Fruit fly (Drosophila melanogaster): ENCODE results near the gene wake.

- TF ChIP-seq ttk (optimal IDR thresholded peaks at IDR 0.05) (no peak), psq (optimal IDR thresholded peaks at IDR 0.05) (no peak), h (optimal IDR thresholded peaks at IDR 0.05) (no peak), insv (optimal IDR thresholded peaks at IDR 0.05) (no peak), Myc (optimal IDR thresholded peaks at IDR 0.05) (no peak)
These were observed 27.8 kb downstream of the wake start for dm6 chr3R:22667284-22667958.

Data from Kc167 (cell line).